Worm (Caenorhabditis elegans): ENCODE data around the gene math-31.

DNA sequence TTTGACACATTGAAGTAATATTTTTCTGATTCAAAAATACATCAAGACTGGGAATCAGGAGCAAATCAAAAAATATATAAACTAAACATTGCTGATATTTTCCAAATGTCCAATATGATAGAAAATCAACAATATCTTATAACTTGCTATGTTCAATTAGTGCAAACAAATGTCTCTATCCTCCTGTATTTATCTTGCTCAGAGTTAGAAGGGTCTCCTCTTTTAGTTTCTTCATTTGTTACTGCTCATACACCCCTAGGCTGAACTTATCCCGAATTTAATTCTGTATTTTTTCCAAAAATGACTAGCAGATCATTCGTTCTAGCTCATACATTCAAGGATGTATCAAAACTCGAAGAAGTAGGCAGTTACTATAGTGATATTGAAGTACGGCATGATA lies 10.7 kb downstream of the math-31 start, which contains the start of gene math-23:
- TF ChIP-seq dao-5 (tag; optimal IDR thresholded peaks at IDR 0.05) (no peak), him-1 (tag; optimal IDR thresholded peaks at IDR 0.05) (no peak)
